Fruit fly (Drosophila melanogaster) whole organism, wandering third instar larva: ENCODE data around the gene RpS28a.

Source experiments
- GATAd ChIP-seq: sonication (Bioruptor generic); optimal IDR thresholded peaks from 2 replicates; lab custom pipeline; 2016; ENCODE audit warnings: missing biosample characterization, missing genetic modification characterization
- Hr78 ChIP-seq: fragments of >200 bp; optimal IDR thresholded peaks from 2 replicates; lab custom pipeline; 2017; ENCODE audit warnings: missing biosample characterization, missing genetic modification characterization
- br ChIP-seq: fragments of 200-800 bp; sonication (Bioruptor generic); optimal IDR thresholded peaks from 2 replicates; lab custom pipeline; 2016; ENCODE audit warnings: missing biosample characterization, missing genetic modification characterization
- dl ChIP-seq, 2 experiments: fragments of 175-275, 200-275 bp in 1 of 2; fragments of 200-275 bp in 1 of 2; sonication (Bioruptor generic); optimal IDR thresholded peaks; lab custom pipeline; 2018; ENCODE audit warnings: mild to moderate bottlenecking in 2 of 2, missing biosample characterization in 2 of 2, missing genetic modification characterization in 2 of 2, moderate library complexity in 2 of 2; ENCODE audit not compliant: partially characterized antibody in 2 of 2, insufficient read depth in 1 of 2
- psq ChIP-seq: fragments of 200-800 bp; sonication (Bioruptor generic); optimal IDR thresholded peaks from 3 replicates; lab custom pipeline; 2017; ENCODE audit warnings: missing biosample characterization, mild to moderate bottlenecking, missing genetic modification characterization, moderate library complexity

DNA sequence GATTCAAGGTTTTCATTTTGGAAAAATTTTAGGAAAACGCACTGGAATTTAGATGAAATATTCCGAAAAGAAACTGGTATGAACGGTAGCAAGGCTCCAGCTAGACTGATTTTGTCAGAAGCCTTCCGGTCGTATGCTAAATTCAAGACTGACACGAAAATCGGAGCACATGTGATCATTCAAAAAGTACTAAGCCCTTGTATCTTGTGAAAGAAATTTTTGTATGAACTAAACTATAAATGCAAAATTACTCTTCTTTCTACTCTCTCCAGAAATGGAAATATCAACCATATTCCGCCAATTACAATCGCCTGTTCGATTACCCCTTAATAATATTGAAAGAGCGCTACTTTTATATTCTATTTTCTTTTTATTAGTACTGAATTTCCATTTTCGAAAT, 15.2 kb upstream of the RpS28a start, which contains the start of gene ocn:
- TF ChIP-seq dl (GFP tag; optimal IDR thresholded peaks at IDR 0.05; lab: Kevin White, UChicago; ENCODE audit: insufficient read depth in 1 of 2, partially characterized antibody in 2 of 2) (no peak), GATAd (GFP tag; lab: Kevin White, UChicago) (no peak), psq (no peak), br (GFP tag; lab: Kevin White, UChicago) (no peak), Hr78 (GFP tag; lab: Kevin White, UChicago) (no peak)
